Worm (Caenorhabditis elegans) whole organism, late embryonic: Measurements from ENCODE around the gene ssl-1.

Experiments
- pros-1 ChIP-seq: fragments of 150-350 bp; optimal IDR thresholded peaks from 2 replicates; lab custom pipeline; 2014; ENCODE audit warnings: missing biosample characterization, missing genetic modification reagents, missing genetic modification characterization
- ttx-3 ChIP-seq: sonication (generic microtip); optimal IDR thresholded peaks from 2 replicates; lab custom pipeline; 2016; ENCODE audit warnings: missing genetic modification reagents, missing genetic modification characterization, missing compliant biosample characterization

- TF ChIP-seq pros-1 (tag; lab: Kevin White, UChicago) (no peak), ttx-3 (no peak)
These were observed 49.9 kb downstream of the ssl-1 start, which contains the start of the genes irld-19 and irld-61 for ce11 chrIII:12764241-12764640.
